Worm (Caenorhabditis elegans) whole organism, early embryonic: Measurements from ENCODE around the gene tyra-3.
A peak's percentile ranks its signal among the peaks of the same experiment; 100 is the strongest.

Source experiments
- F13C5.2 ChIP-seq: sonication (generic microtip); optimal IDR thresholded peaks from 2 replicates; lab custom pipeline; 2017; ENCODE audit warnings: mild to moderate bottlenecking, missing genetic modification characterization, inconsistent platforms, missing compliant biosample characterization
- aly-1 ChIP-seq: sonication (generic microtip); optimal IDR thresholded peaks from 2 replicates; lab custom pipeline; 2016; ENCODE audit warnings: missing genetic modification characterization, missing compliant biosample characterization
- ceh-13 ChIP-seq: fragments of 200-800 bp; sonication (Bioruptor generic); optimal IDR thresholded peaks from 2 replicates; lab custom pipeline; 2018; ENCODE audit warnings: mild to moderate bottlenecking, missing genetic modification characterization, missing compliant biosample characterization
- flt-1 ChIP-seq: fragments of 200-800 bp; sonication (Bioruptor generic); IDR thresholded peaks from 2 replicates; pipeline ENCODE4 v1.3.6; 2022; ENCODE audit warnings: missing genetic modification characterization, missing compliant biosample characterization
- hmbx-1 ChIP-seq: sonication (generic microtip); optimal IDR thresholded peaks from 2 replicates; lab custom pipeline; 2016; ENCODE audit warnings: mild to moderate bottlenecking, missing genetic modification characterization, missing compliant biosample characterization
- hmg-4 ChIP-seq: fragments of 200-800 bp; sonication (Bioruptor generic); optimal IDR thresholded peaks from 2 replicates; lab custom pipeline; 2018; ENCODE audit warnings: mild to moderate bottlenecking, missing genetic modification characterization, missing compliant biosample characterization
- pes-1 ChIP-seq: fragments of 200-800 bp; sonication (Bioruptor generic); IDR thresholded peaks from 2 replicates; pipeline ENCODE4 v1.3.6; 2022; ENCODE audit warnings: missing genetic modification reagents, missing genetic modification characterization, missing compliant biosample characterization
- tbx-11 ChIP-seq: fragments of 200-800 bp; sonication (Bioruptor generic); IDR thresholded peaks from 2 replicates; pipeline ENCODE4 v1.3.6; 2022; ENCODE audit warnings: missing genetic modification characterization, missing compliant biosample characterization
- tra-4 ChIP-seq: sonication (generic microtip); optimal IDR thresholded peaks from 2 replicates; lab custom pipeline; 2017; ENCODE audit warnings: missing genetic modification characterization, missing compliant biosample characterization

Gene tyra-3

ce11 chrX:4998875-4999274, 51.0 kb downstream of the tyra-3 start, which contains the start of gene set-30:
TSS of gene set-30 (plus strand) at chrX:4999270.
- no peak for TF ChIP-seq pes-1
- TF ChIP-seq hmg-4: peak; percentile 52

ce11 chrX:5004940-5005339, 57.1 kb downstream of the tyra-3 start, which contains the start of gene hsd-2:
TSS of gene hsd-2 (plus strand) at chrX:5005240.
- TF ChIP-seq ceh-13 (no peak), tbx-11 (GFP tag; lab: Robert Waterston, UW) (no peak), tra-4 (tag; lab: Kevin White, UChicago) (no peak), F13C5.2 (tag; lab: Kevin White, UChicago) (no peak), flt-1 (no peak), aly-1 (no peak), hmbx-1 (no peak)
